Worm (Caenorhabditis elegans): ENCODE data around the gene C34F11.1.

C34F11.1 gene

ce11 chrII:5225284-5225683 is 12.5 kb downstream of the C34F11.1 start, which contains the start of gene dsh-1:
dsh-1 (minus strand) TSS chrII:5225384.
- TF ChIP-seq Y53G8AR.9 (GFP tag; conservative IDR thresholded peaks at IDR 0.05) (no peak), nhr-80 (tag; optimal IDR thresholded peaks at IDR 0.05) (no peak), mel-28 (tag; optimal IDR thresholded peaks at IDR 0.05; ENCODE audit: borderline replicate concordance) (no peak), egl-18 (GFP tag; IDR thresholded peaks at IDR 0.05) (no peak), pha-4 (tag; optimal IDR thresholded peaks at IDR 0.05) (no peak), athp-1 (tag; optimal IDR thresholded peaks at IDR 0.05) (no peak), rcor-1 (GFP tag; IDR thresholded peaks at IDR 0.05) (no peak), B0261.1 (tag; optimal IDR thresholded peaks at IDR 0.05) (no peak), F55B11.4 (tag; optimal IDR thresholded peaks at IDR 0.05; ENCODE audit: borderline replicate concordance, insufficient read depth) (no peak), mcd-1 (GFP tag; IDR thresholded peaks at IDR 0.05) (no peak), rpc-1 (optimal IDR thresholded peaks at IDR 0.05) (no peak), rpc-1 (tag; optimal IDR thresholded peaks at IDR 0.05) (no peak), repo-1 (tag; optimal IDR thresholded peaks at IDR 0.05) (no peak)

- 0 out of 2 replicates have a peak, but pooled peaks have one; percentile 43 for TF ChIP-seq nfyb-1 (GFP tag; IDR thresholded peaks at IDR 0.05)
- TF ChIP-seq lag-1 (GFP tag; IDR thresholded peaks at IDR 0.05), result no peak
- TF ChIP-seq dpff-1 (tag; optimal IDR thresholded peaks at IDR 0.05), result no peak
- peak; percentile 36; the same call in 1 of the 2 replicates for TF ChIP-seq hmg-1.2 (GFP tag; IDR thresholded peaks at IDR 0.05)
Observed at ce11 chrII:5226309-5226708, 13.5 kb downstream of the C34F11.1 start.

DNA sequence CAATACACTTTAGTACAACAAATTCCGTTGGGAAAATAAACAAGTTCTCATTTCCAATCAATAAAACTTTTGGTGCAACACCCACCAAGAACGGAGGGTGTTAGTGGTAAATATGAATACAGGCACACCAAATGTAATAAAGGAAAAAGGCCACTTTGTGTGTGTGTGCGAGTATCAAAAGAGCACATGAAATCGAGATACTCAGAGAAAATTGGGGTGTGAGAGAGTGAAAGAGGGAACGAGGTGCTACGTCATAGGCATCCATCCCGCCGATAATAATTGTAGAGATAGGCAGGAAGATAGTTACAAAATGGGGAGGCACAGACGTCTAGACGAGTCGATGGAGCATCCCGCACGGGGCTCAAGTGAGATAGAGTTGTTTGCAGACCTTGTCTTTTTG is 15.0 kb downstream of the C34F11.1 start:
- no peak for TF ChIP-seq efl-1 (GFP tag; optimal IDR thresholded peaks at IDR 0.05)
- TF ChIP-seq ztf-22 (GFP tag; optimal IDR thresholded peaks at IDR 0.05), result no peak
- TF ChIP-seq let-607 (tag; optimal IDR thresholded peaks at IDR 0.05), result no peak
- no peak for TF ChIP-seq pbrm-1 (GFP tag; IDR thresholded peaks at IDR 0.05)
- TF ChIP-seq F57C9.4 (tag; optimal IDR thresholded peaks at IDR 0.05), result no peak
- no peak for TF ChIP-seq lin-35 (GFP tag; optimal IDR thresholded peaks at IDR 0.05)
- no peak for TF ChIP-seq akir-1 (GFP tag; optimal IDR thresholded peaks at IDR 0.05)
- no peak for TF ChIP-seq cebp-1 (GFP tag; IDR thresholded peaks at IDR 0.05)
- peak; percentile 21 for TF ChIP-seq cebp-1 (tag; optimal IDR thresholded peaks at IDR 0.05)
- TF ChIP-seq nhr-80 (tag; optimal IDR thresholded peaks at IDR 0.05), result peak; percentile 55
- TF ChIP-seq ceh-27 (GFP tag; optimal IDR thresholded peaks at IDR 0.05), result no peak
- TF ChIP-seq hmg-1.2 (GFP tag; IDR thresholded peaks at IDR 0.05), result peak; percentile 77
- no peak for TF ChIP-seq die-1 (tag; optimal IDR thresholded peaks at IDR 0.05)
- no peak for TF ChIP-seq B0261.1 (tag; optimal IDR thresholded peaks at IDR 0.05)
- 0 out of 2 replicates have a peak, but pooled peaks have one; percentile 21 for TF ChIP-seq B0336.3 (GFP tag; IDR thresholded peaks at IDR 0.05)
- TF ChIP-seq ztf-25 (GFP tag; IDR thresholded peaks at IDR 0.05), result no peak
- no peak for TF ChIP-seq sdz-38 (tag; optimal IDR thresholded peaks at IDR 0.05)
- TF ChIP-seq lsy-27 (tag; optimal IDR thresholded peaks at IDR 0.05; ENCODE audit: borderline replicate concordance, insufficient read depth), result no peak
- TF ChIP-seq snpc-3.4 (tag; optimal IDR thresholded peaks at IDR 0.05), result no peak
- TF ChIP-seq C17E4.6 (GFP tag; IDR thresholded peaks at IDR 0.05), result no peak

- TF ChIP-seq fkh-3 (tag; optimal IDR thresholded peaks at IDR 0.05) (no peak), let-607 (tag; optimal IDR thresholded peaks at IDR 0.05) (no peak), sdz-38 (tag; optimal IDR thresholded peaks at IDR 0.05) (no peak), Y53F4B.3 (GFP tag; IDR thresholded peaks at IDR 0.05) (no peak), unc-130 (GFP tag; optimal IDR thresholded peaks at IDR 0.05) (no peak), mxl-1 (tag; optimal IDR thresholded peaks at IDR 0.05) (no peak), ccch-3 (GFP tag; optimal IDR thresholded peaks at IDR 0.05) (no peak), C06A6.2 (GFP tag; conservative IDR thresholded peaks at IDR 0.05) (no peak), pbrm-1 (GFP tag; IDR thresholded peaks at IDR 0.05) (no peak), unc-62 (GFP tag; optimal IDR thresholded peaks at IDR 0.05) (no peak)
Observed at ce11 chrII:5228662-5229061, 15.9 kb downstream of the C34F11.1 start.

Data from whole organism, young adult.